Worm (Caenorhabditis elegans) whole organism, young adult: ENCODE measurements around the gene bmk-1.

Source experiments
- madf-6 ChIP-seq: fragments of 200-800 bp; sonication (Bioruptor generic); IDR thresholded peaks from 2 replicates; pipeline ENCODE4 v1.3.6; 2022; ENCODE audit warnings: missing genetic modification reagents, missing genetic modification characterization, missing compliant biosample characterization
- sea-2 ChIP-seq: fragments of 200-800 bp; sonication (Bioruptor generic); IDR thresholded peaks from 2 replicates; pipeline ENCODE4 v1.3.6; 2022; ENCODE audit warnings: missing genetic modification characterization, missing compliant biosample characterization
- snpc-1.1 ChIP-seq: sonication (generic microtip); optimal IDR thresholded peaks from 2 replicates; lab custom pipeline; 2017; ENCODE audit warnings: missing genetic modification characterization, mild to moderate bottlenecking, missing compliant biosample characterization, antibody characterized with exemption, moderate library complexity, missing genotype, missing genetic modification reagents; ENCODE audit not compliant: insufficient read depth
- xnd-1 ChIP-seq: sonication (generic microtip); optimal IDR thresholded peaks from 2 replicates; lab custom pipeline; 2016; ENCODE audit warnings: missing genotype, missing genetic modification reagents, missing genetic modification characterization, missing compliant biosample characterization

DNA sequence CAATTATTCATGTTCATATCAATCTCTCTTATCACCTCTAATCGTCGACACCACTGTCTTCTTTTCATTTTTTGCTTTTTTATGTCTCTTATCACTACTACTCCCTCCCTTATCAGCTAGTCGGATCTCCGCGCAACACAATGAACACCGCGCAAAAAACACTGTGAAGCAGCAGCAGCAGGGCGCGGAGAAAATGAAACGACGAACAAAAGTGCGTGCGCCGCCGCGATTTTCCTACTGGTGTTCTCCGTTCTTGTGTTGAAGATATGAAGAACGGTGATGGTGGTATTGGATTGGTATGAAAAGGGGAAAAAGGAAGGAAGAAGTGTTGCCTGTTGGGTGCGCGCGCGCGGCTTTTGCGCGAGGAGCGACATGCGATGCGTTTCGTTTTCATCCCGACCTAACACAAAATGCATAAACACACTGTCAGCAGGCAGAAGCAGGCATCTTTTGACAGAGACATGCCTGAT, 49.0 kb upstream of the bmk-1 start:
- no peak for TF ChIP-seq sea-2 (GFP tag; lab: Robert Waterston, UW)
- no peak for TF ChIP-seq xnd-1 (tag; lab: Kevin White, UChicago)
- no peak for TF ChIP-seq snpc-1.1 (tag; lab: Kevin White, UChicago)
- no peak for TF ChIP-seq madf-6 (GFP tag; lab: Robert Waterston, UW)
